Fruit fly (Drosophila melanogaster): ENCODE results near the gene CG14312.

DNA sequence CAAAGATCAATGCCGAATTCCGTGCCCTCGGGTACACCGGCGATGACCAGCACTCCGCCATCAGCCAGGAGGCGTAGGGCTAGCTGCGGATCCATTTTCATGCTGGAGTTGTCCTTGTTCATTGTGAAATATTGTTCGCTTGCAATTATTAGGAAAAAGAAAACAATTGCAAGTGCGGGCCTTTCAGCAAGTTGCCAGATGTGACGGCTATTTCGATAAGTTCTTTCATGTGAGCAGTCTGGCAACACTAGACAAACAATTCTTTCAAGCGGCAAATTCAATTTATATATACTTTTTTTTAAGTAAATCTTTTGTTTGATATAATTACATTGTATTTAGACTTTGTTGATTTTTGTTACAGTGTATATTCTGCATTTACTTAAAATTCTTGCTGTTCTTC lies 30.8 kb downstream of the CG14312 start, which contains the start of gene CG12320:
- TF ChIP-seq Camta (GFP tag; optimal IDR thresholded peaks at IDR 0.05) (no peak), CG1603 (tag; optimal IDR thresholded peaks at IDR 0.05) (no peak), bigmax (GFP tag; optimal IDR thresholded peaks at IDR 0.05) (no peak), pan (optimal IDR thresholded peaks at IDR 0.05) (no peak), pan (GFP tag; optimal IDR thresholded peaks at IDR 0.05 in 1 of 2, IDR thresholded peaks at IDR 0.05 in 1 of 2) (no peak), crol (GFP tag; IDR thresholded peaks at IDR 0.05) (no peak), hbn (GFP tag; IDR thresholded peaks at IDR 0.05; ENCODE audit: partially characterized antibody) (no peak), CHES-1-like (GFP tag; optimal IDR thresholded peaks at IDR 0.05) (no peak)
